Worm (Caenorhabditis elegans) whole organism, L1 larva: ENCODE results near the gene gst-21.

Experiments
- alr-1 ChIP-seq: fragments of 200-800 bp; sonication (Bioruptor generic); optimal IDR thresholded peaks from 2 replicates; lab custom pipeline; 2018; ENCODE audit warnings: borderline replicate concordance, mild to moderate bottlenecking, missing genetic modification characterization, missing compliant biosample characterization
- dsc-1 ChIP-seq: sonication (generic microtip); optimal IDR thresholded peaks from 2 replicates; lab custom pipeline; 2016; ENCODE audit warnings: mild to moderate bottlenecking, missing genetic modification characterization, missing compliant biosample characterization
- fkh-4 ChIP-seq: sonication (generic microtip); optimal IDR thresholded peaks from 2 replicates; lab custom pipeline; 2016; ENCODE audit warnings: missing compliant biosample characterization, missing genetic modification characterization, borderline replicate concordance
- lsy-2 ChIP-seq, 2 experiments: fragments of 150-350 bp; optimal IDR thresholded peaks; 2 replicates each; lab custom pipeline; 2014; ENCODE audit warnings: missing biosample characterization in 2 of 2, missing genetic modification characterization in 2 of 2
- mdl-1 ChIP-seq, 2 experiments: fragments of 150-350 bp; optimal IDR thresholded peaks; 2 replicates each; lab custom pipeline; 2014 to 2017; ENCODE audit warnings: missing biosample characterization in 2 of 2, missing genetic modification characterization in 2 of 2, inconsistent platforms in 1 of 2
- rnt-1 ChIP-seq: sonication (generic microtip); optimal IDR thresholded peaks from 2 replicates; lab custom pipeline; 2016; ENCODE audit warnings: mild to moderate bottlenecking, missing genetic modification characterization, moderate library complexity, missing compliant biosample characterization
- sox-4 ChIP-seq: sonication (generic microtip); optimal IDR thresholded peaks from 2 replicates; lab custom pipeline; 2016; ENCODE audit warnings: missing genetic modification characterization, missing compliant biosample characterization
- sptf-1 ChIP-seq: fragments of 150-350 bp; optimal IDR thresholded peaks from 2 replicates; lab custom pipeline; 2014; ENCODE audit warnings: missing biosample characterization, missing genetic modification characterization
- unc-130 ChIP-seq: fragments of 150-350 bp; optimal IDR thresholded peaks from 2 replicates; lab custom pipeline; 2017; ENCODE audit warnings: missing biosample characterization, missing genetic modification characterization, inconsistent platforms
- zag-1 ChIP-seq: fragments of 150-350 bp; optimal IDR thresholded peaks from 2 replicates; lab custom pipeline; 2014; ENCODE audit warnings: missing biosample characterization, missing genetic modification characterization
- ztf-4 ChIP-seq: fragments of 150-350 bp; optimal IDR thresholded peaks from 2 replicates; lab custom pipeline; 2014; ENCODE audit warnings: missing biosample characterization, missing genetic modification characterization

The gst-21 gene

DNA sequence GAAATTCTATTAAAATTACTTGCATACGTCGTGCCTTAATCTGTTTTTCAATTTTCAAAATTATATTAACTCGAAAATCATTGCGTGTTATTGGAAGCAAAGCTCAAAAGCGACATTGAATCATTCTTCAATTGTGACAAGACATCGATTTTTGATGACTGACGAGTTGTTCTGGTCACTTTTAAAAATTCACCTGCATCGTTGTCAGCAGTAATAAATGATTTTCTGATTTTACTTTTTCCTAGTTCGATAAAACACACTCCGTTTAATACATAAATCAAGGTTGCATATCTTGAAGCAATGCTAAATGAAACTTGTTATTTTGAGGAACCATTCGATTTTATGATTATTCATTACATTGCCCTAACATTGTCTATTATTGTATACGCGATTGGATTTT, 49.5 kb downstream of the gst-21 start, which contains the start of gene srh-3:
Gene srh-3, plus strand, starts transcription at position 301 of the 400 bp plus-strand sequence.
- no peak for TF ChIP-seq lsy-2 (tag; optimal IDR thresholded peaks at IDR 0.05; lab: Kevin White, UChicago)
- no peak for TF ChIP-seq unc-130 (tag; lab: Kevin White, UChicago)
- TF ChIP-seq ztf-4 (tag; lab: Kevin White, UChicago): no peak
- TF ChIP-seq rnt-1 (tag; lab: Kevin White, UChicago): no peak
- TF ChIP-seq alr-1 (tag; lab: Kevin White, UChicago): no peak
- TF ChIP-seq fkh-4 (tag; lab: Kevin White, UChicago): no peak
- TF ChIP-seq zag-1 (tag; lab: Kevin White, UChicago): no peak
- no peak for TF ChIP-seq sox-4 (tag; lab: Kevin White, UChicago)
- TF ChIP-seq dsc-1 (tag; lab: Kevin White, UChicago): no peak
- TF ChIP-seq sptf-1 (tag; lab: Kevin White, UChicago): no peak

DNA sequence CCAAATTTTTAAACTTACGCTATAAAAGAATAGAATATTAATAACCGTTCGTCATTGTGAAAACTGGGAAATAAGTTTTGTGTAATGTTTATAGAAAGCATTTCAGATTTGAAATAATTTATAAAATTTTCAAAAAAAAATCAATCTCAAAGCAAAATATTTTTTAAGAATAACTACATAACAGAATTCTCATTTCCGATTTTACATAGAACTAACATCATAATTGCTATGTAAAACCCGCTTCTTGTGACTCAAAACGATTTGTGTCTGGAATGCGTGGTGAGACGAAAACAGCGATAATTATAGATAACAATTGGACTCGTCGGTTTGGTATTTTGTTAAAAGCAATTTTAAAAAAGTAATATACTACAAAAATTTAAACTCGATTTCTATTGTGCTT, 51.0 kb downstream of the gst-21 start, which contains the start of gene srw-91:
Gene srw-91, minus strand, starts transcription at position 101 of the 400 bp plus-strand sequence.
- TF ChIP-seq mdl-1 (tag; optimal IDR thresholded peaks at IDR 0.05; lab: Kevin White, UChicago): no peak
